Worm (Caenorhabditis elegans) whole organism, L2 larva: ENCODE results near the gene C30H6.12.

Source experiments
- C34F6.9 ChIP-seq: fragments of 150-350 bp; optimal IDR thresholded peaks from 2 replicates; lab custom pipeline; 2014; ENCODE audit warnings: missing biosample characterization, missing genetic modification characterization
- F13H6.1 ChIP-seq: sonication (generic microtip); optimal IDR thresholded peaks from 2 replicates; lab custom pipeline; 2016; ENCODE audit warnings: missing genetic modification characterization, missing compliant biosample characterization
- R02D3.7 ChIP-seq: fragments of 150-350 bp; optimal IDR thresholded peaks from 2 replicates; lab custom pipeline; 2014; ENCODE audit warnings: missing biosample characterization, missing genetic modification characterization
- Y55F3AM.14 ChIP-seq: fragments of 200-800 bp; sonication (Bioruptor generic); optimal IDR thresholded peaks from 2 replicates; lab custom pipeline; 2018; ENCODE audit warnings: mild to moderate bottlenecking, missing genetic modification characterization, missing compliant biosample characterization
- ZK546.5 ChIP-seq: sonication (generic microtip); optimal IDR thresholded peaks from 2 replicates; lab custom pipeline; 2017; ENCODE audit warnings: missing biosample characterization, missing genetic modification characterization
- alr-1 ChIP-seq: fragments of 150-350 bp; optimal IDR thresholded peaks from 2 replicates; lab custom pipeline; 2014; ENCODE audit warnings: missing biosample characterization, missing genetic modification characterization
- aly-2 ChIP-seq: fragments of 150-350 bp; optimal IDR thresholded peaks from 2 replicates; lab custom pipeline; 2014; ENCODE audit warnings: missing biosample characterization, missing genetic modification characterization
- ama-1 ChIP-seq: fragments of 150-350 bp; optimal IDR thresholded peaks from 2 replicates; lab custom pipeline; 2018; ENCODE audit warnings: inconsistent platforms
- blmp-1 ChIP-seq: sonication (generic microtip); optimal IDR thresholded peaks from 2 replicates; lab custom pipeline; 2017; ENCODE audit warnings: missing genetic modification characterization, mild to moderate bottlenecking, missing compliant biosample characterization, antibody characterized with exemption, moderate library complexity; ENCODE audit not compliant: insufficient read depth
- ceh-16 ChIP-seq: fragments of 150-350 bp; optimal IDR thresholded peaks from 2 replicates; lab custom pipeline; 2014; ENCODE audit warnings: missing biosample characterization, missing genetic modification characterization
- ceh-82 ChIP-seq: fragments of 150-350 bp; optimal IDR thresholded peaks from 2 replicates; lab custom pipeline; 2014; ENCODE audit warnings: missing biosample characterization, missing genetic modification characterization
- crh-2 ChIP-seq: sonication (generic microtip); optimal IDR thresholded peaks from 2 replicates; lab custom pipeline; 2017; ENCODE audit warnings: missing biosample characterization, missing genetic modification characterization
- dmd-4 ChIP-seq: sonication (generic microtip); optimal IDR thresholded peaks from 2 replicates; lab custom pipeline; 2017; ENCODE audit warnings: missing biosample characterization, missing genetic modification characterization
- egl-27 ChIP-seq: sonication (generic microtip); optimal IDR thresholded peaks from 3 replicates; lab custom pipeline; 2017; ENCODE audit warnings: missing biosample characterization, missing genetic modification reagents, missing genetic modification characterization
- elt-1 ChIP-seq: fragments of 150-350 bp; optimal IDR thresholded peaks from 2 replicates; lab custom pipeline; 2014; ENCODE audit warnings: missing biosample characterization, missing genetic modification characterization
- fos-1 ChIP-seq: fragments of 150-350 bp; optimal IDR thresholded peaks from 2 replicates; lab custom pipeline; 2014; ENCODE audit warnings: missing biosample characterization, missing genetic modification characterization
- gmeb-1 ChIP-seq: fragments of 150-350 bp; optimal IDR thresholded peaks from 2 replicates; lab custom pipeline; 2014; ENCODE audit warnings: missing biosample characterization, missing genetic modification characterization
- lin-13 ChIP-seq: fragments of 150-350 bp; optimal IDR thresholded peaks from 2 replicates; lab custom pipeline; 2014; ENCODE audit warnings: missing biosample characterization, missing genetic modification reagents, missing genetic modification characterization
- lin-39 ChIP-seq: fragments of 150-350 bp; optimal IDR thresholded peaks from 2 replicates; lab custom pipeline; 2014; ENCODE audit warnings: missing biosample characterization, missing genetic modification reagents, missing genetic modification characterization
- mbf-1 ChIP-seq: sonication (generic microtip); optimal IDR thresholded peaks from 2 replicates; lab custom pipeline; 2017; ENCODE audit warnings: missing biosample characterization, missing genetic modification characterization
- mdl-1 ChIP-seq, 2 experiments: fragments of 150-350 bp in 1 of 2; sonication (generic microtip) in 1 of 2; optimal IDR thresholded peaks; 2 replicates each; lab custom pipeline; 2017; ENCODE audit warnings: missing biosample characterization in 2 of 2, missing genetic modification characterization in 2 of 2
- nhr-10 ChIP-seq: sonication (generic microtip); optimal IDR thresholded peaks from 2 replicates; lab custom pipeline; 2017; ENCODE audit warnings: missing biosample characterization, missing genetic modification characterization
- nhr-11 ChIP-seq: fragments of 150-350 bp; optimal IDR thresholded peaks from 2 replicates; lab custom pipeline; 2014; ENCODE audit warnings: missing biosample characterization, missing genetic modification characterization
- nhr-12 ChIP-seq: fragments of 150-350 bp; optimal IDR thresholded peaks from 2 replicates; lab custom pipeline; 2014; ENCODE audit warnings: missing biosample characterization, missing genetic modification characterization
- nhr-21 ChIP-seq: fragments of 150-350 bp; optimal IDR thresholded peaks from 2 replicates; lab custom pipeline; 2014; ENCODE audit warnings: missing biosample characterization, missing genetic modification characterization
- nhr-23 ChIP-seq: fragments of 150-350 bp; optimal IDR thresholded peaks from 2 replicates; lab custom pipeline; 2014; ENCODE audit warnings: missing biosample characterization, missing genetic modification reagents, missing genetic modification characterization
- nhr-237 ChIP-seq: fragments of 150-350 bp; optimal IDR thresholded peaks from 2 replicates; lab custom pipeline; 2014; ENCODE audit warnings: missing biosample characterization, missing genetic modification characterization
- nhr-25 ChIP-seq: fragments of 150-350 bp; sonication (generic microtip); optimal IDR thresholded peaks from 3 replicates; lab custom pipeline; 2014; ENCODE audit warnings: missing biosample characterization, missing genetic modification characterization
- nhr-6 ChIP-seq: fragments of 150-350 bp; optimal IDR thresholded peaks from 2 replicates; lab custom pipeline; 2014; ENCODE audit warnings: missing biosample characterization, missing genetic modification characterization
- nhr-77 ChIP-seq: fragments of 150-350 bp; optimal IDR thresholded peaks from 2 replicates; lab custom pipeline; 2014; ENCODE audit warnings: missing biosample characterization, missing genetic modification characterization
- peb-1 ChIP-seq: fragments of 150-350 bp; optimal IDR thresholded peaks from 2 replicates; lab custom pipeline; 2014; ENCODE audit warnings: missing biosample characterization, missing genetic modification characterization
- sma-3 ChIP-seq: sonication (generic microtip); optimal IDR thresholded peaks from 2 replicates; lab custom pipeline; 2016; ENCODE audit warnings: missing genetic modification reagents, missing genetic modification characterization, missing compliant biosample characterization
- sma-9 ChIP-seq, 2 experiments: fragments of 150-350 bp in 1 of 2; sonication (generic microtip) in 1 of 2; optimal IDR thresholded peaks; 2 replicates each; lab custom pipeline; 2014 to 2016; ENCODE audit warnings: missing genetic modification characterization in 2 of 2, mild to moderate bottlenecking in 1 of 2, missing biosample characterization in 1 of 2, missing compliant biosample characterization in 1 of 2, missing genetic modification reagents in 1 of 2, moderate library complexity in 1 of 2
- snpc-4 ChIP-seq: fragments of 150-350 bp; optimal IDR thresholded peaks from 2 replicates; lab custom pipeline; 2014; ENCODE audit warnings: missing biosample characterization, missing genetic modification characterization
- unc-55 ChIP-seq: fragments of 150-350 bp; sonication (generic microtip); optimal IDR thresholded peaks from 3 replicates; lab custom pipeline; 2014; ENCODE audit warnings: missing biosample characterization, missing genetic modification reagents, missing genetic modification characterization
- unc-62 ChIP-seq: fragments of 150-350 bp; optimal IDR thresholded peaks from 2 replicates; lab custom pipeline; 2014; ENCODE audit warnings: missing biosample characterization, missing genetic modification reagents, missing genetic modification characterization
- zag-1 ChIP-seq: fragments of 150-350 bp; optimal IDR thresholded peaks from 2 replicates; lab custom pipeline; 2014; ENCODE audit warnings: missing biosample characterization, missing genetic modification characterization
- ztf-1 ChIP-seq: fragments of 200-800 bp; sonication (Bioruptor generic); conservative IDR thresholded peaks from 2 replicates; pipeline ENCODE4 v1.3.6; 2022; ENCODE audit warnings: missing genetic modification characterization, missing compliant biosample characterization
- ztf-11 ChIP-seq: sonication (generic microtip); optimal IDR thresholded peaks from 2 replicates; lab custom pipeline; 2017; ENCODE audit warnings: missing biosample characterization, missing genetic modification characterization
- ztf-4 ChIP-seq: fragments of 150-350 bp; optimal IDR thresholded peaks from 2 replicates; lab custom pipeline; 2014; ENCODE audit warnings: missing biosample characterization, missing genetic modification characterization

C30H6.12 gene

DNA sequence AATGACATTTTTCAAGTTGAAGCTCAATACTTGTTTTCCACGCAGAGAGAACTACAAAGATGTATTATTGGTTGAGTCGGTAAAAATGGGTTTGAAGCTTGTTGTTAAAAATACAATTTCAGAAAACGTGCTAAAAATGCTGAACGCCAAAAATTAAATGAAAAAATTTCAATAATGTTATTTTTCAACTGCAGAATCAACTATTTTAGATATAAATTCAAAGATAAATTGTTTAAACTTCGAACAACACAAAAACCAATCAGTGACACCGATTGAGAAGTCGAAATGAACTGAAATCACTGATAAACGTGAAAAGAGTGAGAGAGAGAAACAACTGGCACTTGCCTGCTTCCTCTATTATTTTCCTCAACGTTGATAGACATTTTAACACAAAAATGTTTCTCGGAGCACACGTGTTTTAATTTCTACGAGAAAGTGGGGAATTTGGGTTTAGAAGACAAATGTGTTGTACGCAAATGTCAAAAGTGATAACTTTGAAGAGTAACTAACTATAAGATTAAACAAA, 4.4 kb downstream of the C30H6.12 start, which contains the start of gene T02D1.8:
TSS of gene T02D1.8 (minus strand) at position 51 of the 526 bp plus-strand sequence.
- peak; percentile 74 for TF ChIP-seq fos-1 (tag; lab: Kevin White, UChicago)
- no peak for TF ChIP-seq ZK546.5 (tag; lab: Kevin White, UChicago)
- TF ChIP-seq ama-1 (lab: Kevin White, UChicago) = no peak
- no peak for TF ChIP-seq ztf-4 (tag; lab: Kevin White, UChicago)
- TF ChIP-seq sma-9 (GFP tag; optimal IDR thresholded peaks at IDR 0.05; lab: Kevin White, UChicago) = no peak
- TF ChIP-seq sma-9 (tag; optimal IDR thresholded peaks at IDR 0.05; lab: Kevin White, UChicago) = no peak

DNA sequence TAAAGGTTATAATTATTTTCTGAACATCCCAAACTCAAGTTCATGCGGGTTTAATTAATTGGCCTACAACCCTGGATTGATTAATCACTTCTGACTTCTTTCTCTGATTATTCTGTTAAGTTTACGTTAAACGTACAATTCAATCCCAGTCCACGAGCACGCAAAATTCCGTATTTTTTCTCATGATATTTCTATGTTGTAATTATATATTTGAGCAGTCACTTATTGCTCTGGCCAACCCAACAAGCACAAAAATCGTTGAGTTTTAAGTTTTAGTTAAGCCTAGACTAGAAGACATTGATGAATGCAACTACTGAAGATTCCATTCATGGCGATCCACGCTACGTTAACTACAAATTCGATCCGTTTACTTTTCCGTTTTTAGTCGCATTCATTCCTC, 12.8 kb downstream of the C30H6.12 start, which contains the start of gene sru-15:
TSS of gene sru-15 (plus strand) at position 301 of the 400 bp plus-strand sequence.
- TF ChIP-seq aly-2 (no peak), gmeb-1 (tag; lab: Kevin White, UChicago) (no peak), ZK546.5 (tag; lab: Kevin White, UChicago) (no peak), egl-27 (no peak), sma-3 (no peak), nhr-10 (tag; lab: Kevin White, UChicago) (no peak), ceh-16 (no peak), nhr-25 (tag; lab: Kevin White, UChicago) (no peak), unc-55 (GFP tag; lab: Kevin White, UChicago) (no peak), ztf-11 (tag; lab: Kevin White, UChicago) (no peak), zag-1 (tag; lab: Kevin White, UChicago) (no peak), F13H6.1 (tag; lab: Kevin White, UChicago) (no peak), mbf-1 (tag; lab: Kevin White, UChicago) (no peak), sma-9 (GFP tag; optimal IDR thresholded peaks at IDR 0.05; lab: Kevin White, UChicago) (no peak), sma-9 (tag; optimal IDR thresholded peaks at IDR 0.05; lab: Kevin White, UChicago) (no peak)
- TF ChIP-seq, all 48 proteins: peak for 0

DNA sequence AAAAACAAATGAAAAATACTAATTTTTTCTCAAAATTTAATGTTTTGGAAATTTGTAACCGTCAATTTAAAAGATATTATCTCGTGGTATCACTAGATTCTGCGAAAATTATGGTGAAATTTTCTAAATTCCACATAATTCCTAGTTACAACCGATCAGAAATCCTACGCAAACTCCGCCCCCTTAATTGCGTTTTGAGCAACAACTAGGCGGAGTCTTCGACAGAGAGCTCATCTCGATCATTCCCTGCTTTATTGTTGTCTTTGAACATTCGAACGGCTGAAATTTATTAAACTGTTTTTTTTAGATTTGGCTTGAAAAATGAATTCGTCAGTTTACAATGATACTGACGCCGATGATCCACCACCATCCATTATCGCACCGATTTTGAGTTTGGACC, 16.3 kb downstream of the C30H6.12 start, which contains the start of gene T02D1.4:
TSS of gene T02D1.4 (plus strand) at position 301 of the 400 bp plus-strand sequence.
- TF ChIP-seq peb-1 (tag; lab: Kevin White, UChicago) (no peak), C34F6.9 (tag; lab: Kevin White, UChicago) (no peak), mbf-1 (tag; lab: Kevin White, UChicago) (no peak), elt-1 (tag; lab: Kevin White, UChicago) (no peak), ceh-16 (no peak), R02D3.7 (no peak), F13H6.1 (tag; lab: Kevin White, UChicago) (no peak), nhr-11 (tag; lab: Kevin White, UChicago) (no peak), unc-62 (GFP tag; lab: Kevin White, UChicago) (no peak), nhr-12 (no peak), ztf-4 (tag; lab: Kevin White, UChicago) (no peak), alr-1 (no peak), ztf-1 (no peak), nhr-25 (tag; lab: Kevin White, UChicago) (no peak)

DNA sequence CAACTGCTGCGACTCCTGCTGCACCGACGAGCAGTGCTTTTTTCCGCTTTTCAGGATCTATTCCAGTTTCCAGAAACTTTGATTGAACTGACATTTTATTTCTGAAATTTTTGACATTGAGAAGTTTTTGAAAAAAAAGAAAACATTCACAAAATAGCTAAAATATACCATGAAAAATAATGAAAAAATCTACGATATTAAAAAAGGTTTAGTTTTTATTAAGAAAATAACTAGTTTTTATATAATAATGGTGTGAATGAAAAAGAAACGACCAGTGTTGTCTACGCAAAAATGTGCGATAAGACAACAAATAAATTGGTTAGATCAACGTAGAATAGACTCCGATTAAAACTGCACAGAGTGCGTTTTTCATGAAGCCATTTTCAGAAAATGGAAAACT, 22.4 kb downstream of the C30H6.12 start, which contains the start of gene pmp-4:
TSS of gene pmp-4 (minus strand) at position 101 of the 400 bp plus-strand sequence.
- no peak for TF ChIP-seq nhr-23 (tag; lab: Kevin White, UChicago)
- TF ChIP-seq nhr-21 (tag; lab: Kevin White, UChicago) = no peak
- TF ChIP-seq Y55F3AM.14 (GFP tag; lab: Kevin White, UChicago) = no peak
- no peak for TF ChIP-seq nhr-10 (tag; lab: Kevin White, UChicago)
- peak; percentile 10 for TF ChIP-seq fos-1 (tag; lab: Kevin White, UChicago)

DNA sequence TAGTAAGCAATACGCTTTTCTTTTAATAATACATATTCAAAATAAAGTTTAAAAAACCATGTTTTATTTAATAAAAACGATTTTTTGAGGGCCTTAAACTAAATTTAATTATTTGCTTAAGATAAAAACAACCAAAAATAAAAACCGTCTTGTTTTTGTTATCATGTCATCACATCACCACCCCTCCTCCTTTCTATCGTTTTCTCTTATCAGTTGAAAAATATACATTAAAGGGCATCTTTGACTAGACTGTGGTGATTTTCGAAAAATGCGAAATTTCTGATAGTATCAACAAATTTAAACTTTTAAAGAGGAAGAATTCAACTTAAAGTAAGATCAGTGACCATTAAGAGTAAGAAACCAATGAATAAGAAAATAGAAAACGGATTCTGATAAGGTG, 23.0 kb downstream of the C30H6.12 start:
- TF ChIP-seq nhr-21 (tag; lab: Kevin White, UChicago) = no peak
- no peak for TF ChIP-seq nhr-12
- no peak for TF ChIP-seq unc-55 (GFP tag; lab: Kevin White, UChicago)
- no peak for TF ChIP-seq nhr-10 (tag; lab: Kevin White, UChicago)
- peak; percentile 10 for TF ChIP-seq crh-2 (tag; lab: Kevin White, UChicago)
- TF ChIP-seq ztf-1 = no peak
- no peak for TF ChIP-seq ztf-11 (tag; lab: Kevin White, UChicago)
- peak; percentile 57 for TF ChIP-seq blmp-1 (tag; lab: Kevin White, UChicago)
- TF ChIP-seq ztf-4 (tag; lab: Kevin White, UChicago) = no peak
- no peak for TF ChIP-seq nhr-6 (tag; lab: Kevin White, UChicago)
- TF ChIP-seq C34F6.9 (tag; lab: Kevin White, UChicago) = no peak
- no peak for TF ChIP-seq mdl-1 (tag; optimal IDR thresholded peaks at IDR 0.05; lab: Kevin White, UChicago)
- TF ChIP-seq alr-1 = no peak
- no peak for TF ChIP-seq ceh-82
- TF ChIP-seq sma-9 (GFP tag; optimal IDR thresholded peaks at IDR 0.05; lab: Kevin White, UChicago) = peak; percentile 54
- TF ChIP-seq sma-9 (tag; optimal IDR thresholded peaks at IDR 0.05; lab: Kevin White, UChicago) = no peak
- no peak for TF ChIP-seq snpc-4 (tag; lab: Kevin White, UChicago)
- TF ChIP-seq nhr-25 (tag; lab: Kevin White, UChicago) = no peak
- no peak for TF ChIP-seq nhr-11 (tag; lab: Kevin White, UChicago)
- TF ChIP-seq R02D3.7 = no peak
- TF ChIP-seq nhr-237 (tag; lab: Kevin White, UChicago) = no peak
- no peak for TF ChIP-seq Y55F3AM.14 (GFP tag; lab: Kevin White, UChicago)
- TF ChIP-seq mbf-1 (tag; lab: Kevin White, UChicago) = no peak
- no peak for TF ChIP-seq ZK546.5 (tag; lab: Kevin White, UChicago)
- no peak for TF ChIP-seq ama-1 (lab: Kevin White, UChicago)
- TF ChIP-seq nhr-77 (tag; lab: Kevin White, UChicago) = no peak
- no peak for TF ChIP-seq lin-39 (tag; lab: Kevin White, UChicago)
- no peak for TF ChIP-seq dmd-4
- TF ChIP-seq gmeb-1 (tag; lab: Kevin White, UChicago) = peak; percentile 3
- TF ChIP-seq lin-13 (GFP tag; lab: Kevin White, UChicago) = no peak
- no peak for TF ChIP-seq ceh-16
- no peak for TF ChIP-seq egl-27
